Worm (Caenorhabditis elegans): ENCODE data around the gene ZK637.15.

DNA sequence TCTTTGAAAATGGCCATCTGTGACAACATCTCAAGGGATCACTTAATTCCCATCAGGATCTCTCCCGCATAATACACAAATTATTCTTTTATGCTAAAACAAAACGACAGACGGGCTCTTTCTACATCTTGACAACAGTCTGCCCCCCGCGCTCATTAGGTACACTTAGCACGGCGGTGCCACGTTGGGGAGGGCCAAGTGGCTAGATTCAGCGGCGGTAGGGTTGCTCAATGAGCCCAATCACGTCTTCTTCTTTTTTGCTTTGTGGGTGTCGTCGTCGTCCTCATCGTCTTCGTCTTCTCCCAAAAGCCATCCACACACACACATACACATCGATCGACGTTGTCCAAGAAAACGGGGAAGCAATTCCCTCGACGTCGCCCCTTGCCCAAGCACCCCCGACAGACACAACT lies 46.8 kb upstream of the ZK637.15 start:
- peak; percentile 34 for TF ChIP-seq lin-39 (tag; optimal IDR thresholded peaks at IDR 0.05)
- no peak for TF ChIP-seq blmp-1 (tag; optimal IDR thresholded peaks at IDR 0.05; ENCODE audit: insufficient read depth)
- TF ChIP-seq egl-27 (tag; optimal IDR thresholded peaks at IDR 0.05) = no peak
- no peak for TF ChIP-seq mdl-1 (tag; optimal IDR thresholded peaks at IDR 0.05)
- TF ChIP-seq ceh-82 (tag; optimal IDR thresholded peaks at IDR 0.05) = no peak
- TF ChIP-seq unc-62 (GFP tag; optimal IDR thresholded peaks at IDR 0.05) = no peak
- TF ChIP-seq ztf-11 (tag; optimal IDR thresholded peaks at IDR 0.05) = no peak
- no peak for TF ChIP-seq mab-5 (tag; optimal IDR thresholded peaks at IDR 0.05)
